Fruit fly (Drosophila melanogaster): ENCODE measurements around the gene CG32856.

Gene CG32856

DNA sequence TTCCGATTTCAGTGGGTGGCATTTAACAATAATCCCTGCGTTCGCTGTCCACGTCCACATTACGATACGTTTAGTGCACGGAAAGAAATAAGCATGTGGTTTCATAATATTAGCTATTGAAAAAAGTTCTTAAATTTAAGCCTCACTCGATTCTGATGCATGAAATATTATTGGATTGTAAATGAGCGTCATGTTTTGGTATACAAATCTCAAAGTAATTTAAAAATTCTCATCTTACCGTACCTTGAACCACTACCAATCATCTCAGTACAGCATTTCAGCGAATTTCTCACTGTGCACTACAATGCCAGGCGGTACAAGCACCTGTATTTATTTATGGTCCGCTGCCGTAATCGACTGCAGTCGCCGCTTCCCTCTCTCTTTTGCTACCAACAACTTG lies 9.1 kb upstream of the CG32856 start:
- TF ChIP-seq fd85E (GFP tag; optimal IDR thresholded peaks at IDR 0.05) = peak; percentile 14
- TF ChIP-seq cyc (GFP tag; optimal IDR thresholded peaks at IDR 0.05) = peak; percentile 73
- TF ChIP-seq Hr39 (GFP tag; optimal IDR thresholded peaks at IDR 0.05) = peak; percentile 82
- TF ChIP-seq CG8119 (GFP tag; IDR thresholded peaks at IDR 0.05) = no peak
- TF ChIP-seq CG15336 (GFP tag; IDR thresholded peaks at IDR 0.05) = no peak
- peak; percentile 80 for TF ChIP-seq CG6792 (GFP tag; optimal IDR thresholded peaks at IDR 0.05)
- TF ChIP-seq Eip93F (GFP tag; optimal IDR thresholded peaks at IDR 0.05) = no peak
- TF ChIP-seq Sox14 (GFP tag; optimal IDR thresholded peaks at IDR 0.05) = peak; percentile 83
- peak; percentile 47 for TF ChIP-seq Hr38 (GFP tag; optimal IDR thresholded peaks at IDR 0.05)
- peak; percentile 40 for TF ChIP-seq CG16779 (tag; optimal IDR thresholded peaks at IDR 0.05)
- TF ChIP-seq CG32006 (GFP tag; optimal IDR thresholded peaks at IDR 0.05) = peak; percentile 88
- peak; percentile 72 for TF ChIP-seq Ets21C (GFP tag; optimal IDR thresholded peaks at IDR 0.05)
- TF ChIP-seq Sox15 (GFP tag; optimal IDR thresholded peaks at IDR 0.05) = peak; percentile 74
- peak; percentile 75 for TF ChIP-seq CG4318 (GFP tag; optimal IDR thresholded peaks at IDR 0.05)
- TF ChIP-seq CG1621 (tag; optimal IDR thresholded peaks at IDR 0.05) = no peak
- TF ChIP-seq lz (GFP tag; optimal IDR thresholded peaks at IDR 0.05) = peak; percentile 70
- peak; percentile 75 for TF ChIP-seq topi (GFP tag; optimal IDR thresholded peaks at IDR 0.05)
- TF ChIP-seq eg (GFP tag; IDR thresholded peaks at IDR 0.05) = no peak
- peak in 1 of 2 experiments; percentile 57 for TF ChIP-seq ss (GFP tag; optimal IDR thresholded peaks at IDR 0.05)
- peak; percentile 88 for TF ChIP-seq acj6 (GFP tag; optimal IDR thresholded peaks at IDR 0.05)
- TF ChIP-seq Gug (GFP tag; IDR thresholded peaks at IDR 0.05) = no peak
- no peak for TF ChIP-seq CG6854 (GFP tag; optimal IDR thresholded peaks at IDR 0.05)
- TF ChIP-seq CG6276 (GFP tag; optimal IDR thresholded peaks at IDR 0.05) = peak; percentile 86
- TF ChIP-seq dsx (GFP tag; optimal IDR thresholded peaks at IDR 0.05; ENCODE audit: poor library complexity, severe bottlenecking) = no peak
- no peak for TF ChIP-seq fkh (GFP tag; optimal IDR thresholded peaks at IDR 0.05)
- peak; percentile 51 for TF ChIP-seq CG11902 (GFP tag; optimal IDR thresholded peaks at IDR 0.05)
- TF ChIP-seq spab (GFP tag; optimal IDR thresholded peaks at IDR 0.05) = peak; percentile 60
- peak; percentile 78 for TF ChIP-seq Sox102F (GFP tag; optimal IDR thresholded peaks at IDR 0.05)
- TF ChIP-seq CG10669 (GFP tag; optimal IDR thresholded peaks at IDR 0.05) = no peak
- peak; percentile 86 for TF ChIP-seq Lpt (GFP tag; optimal IDR thresholded peaks at IDR 0.05)
- TF ChIP-seq CG11294 (GFP tag; IDR thresholded peaks at IDR 0.05) = no peak
- TF ChIP-seq dac (GFP tag; optimal IDR thresholded peaks at IDR 0.05) = peak; percentile 76
- peak; percentile 77 for TF ChIP-seq Ets96B (tag; optimal IDR thresholded peaks at IDR 0.05)
- TF ChIP-seq CG3032 (tag; optimal IDR thresholded peaks at IDR 0.05) = peak; percentile 66
- TF ChIP-seq CG6808 (GFP tag; optimal IDR thresholded peaks at IDR 0.05) = peak; percentile 61
- peak; percentile 90 for TF ChIP-seq Hr4 (GFP tag; optimal IDR thresholded peaks at IDR 0.05)
- TF ChIP-seq CG11762 (GFP tag; optimal IDR thresholded peaks at IDR 0.05; ENCODE audit: insufficient read depth) = peak; percentile 78
- peak; percentile 87 for TF ChIP-seq pdm3 (GFP tag; optimal IDR thresholded peaks at IDR 0.05)
- peak; percentile 86 for TF ChIP-seq achi (GFP tag; optimal IDR thresholded peaks at IDR 0.05)
- peak; percentile 74 for TF ChIP-seq CG8632 (GFP tag; optimal IDR thresholded peaks at IDR 0.05)
- TF ChIP-seq salr (GFP tag; optimal IDR thresholded peaks at IDR 0.05) = peak; percentile 57 to 87
- peak; percentile 79 for TF ChIP-seq Smox (GFP tag; optimal IDR thresholded peaks at IDR 0.05)
- TF ChIP-seq vri (GFP tag; optimal IDR thresholded peaks at IDR 0.05) = peak; percentile 84
- TF ChIP-seq CG34406 (GFP tag; optimal IDR thresholded peaks at IDR 0.05) = peak; percentile 78
- TF ChIP-seq esn (GFP tag; optimal IDR thresholded peaks at IDR 0.05) = peak; percentile 78
- peak; percentile 29 for TF ChIP-seq Blimp-1 (GFP tag; optimal IDR thresholded peaks at IDR 0.05)
- peak; percentile 55 for TF ChIP-seq svp (GFP tag)
- TF ChIP-seq CG9139 (GFP tag; optimal IDR thresholded peaks at IDR 0.05) = no peak
- TF ChIP-seq CG3919 (GFP tag; optimal IDR thresholded peaks at IDR 0.05) = peak; percentile 83
- peak; percentile 77 for TF ChIP-seq fd59A (GFP tag; optimal IDR thresholded peaks at IDR 0.05)
- peak; percentile 89 for TF ChIP-seq OdsH (GFP tag; optimal IDR thresholded peaks at IDR 0.05)
- no peak for TF ChIP-seq CG6163 (GFP tag; IDR thresholded peaks at IDR 0.05)
